Fruit fly (Drosophila melanogaster): Measurements from ENCODE around the gene kipf.

Gene kipf

DNA sequence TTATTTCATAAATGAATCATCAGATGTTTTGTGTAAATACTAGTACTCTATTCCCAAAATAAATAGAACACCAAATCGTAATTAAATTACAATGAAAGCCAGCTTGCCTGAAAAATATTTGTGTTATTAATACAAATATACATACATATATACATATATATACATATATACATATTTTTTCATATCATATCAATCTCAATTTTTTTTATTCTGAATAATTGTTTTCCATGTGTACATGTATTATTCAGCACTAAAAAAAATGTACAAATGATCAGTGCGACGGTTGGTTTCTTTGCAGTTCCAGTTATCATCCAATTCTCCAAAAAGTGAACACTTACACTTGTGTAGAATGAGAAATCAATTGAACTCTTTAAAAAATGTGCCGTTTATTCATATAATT, at the start of gene kipf:
Gene kipf (plus strand): TSS at position 301 of the 400 bp plus-strand sequence.
- TF ChIP-seq psq (optimal IDR thresholded peaks at IDR 0.05) (no peak), usp (GFP tag; optimal IDR thresholded peaks at IDR 0.05) (no peak), CG8478 (optimal IDR thresholded peaks at IDR 0.05) (no peak), EcR (GFP tag; optimal IDR thresholded peaks at IDR 0.05) (no peak), pan (optimal IDR thresholded peaks at IDR 0.05) (no peak), Dll (optimal IDR thresholded peaks at IDR 0.05) (no peak)

DNA sequence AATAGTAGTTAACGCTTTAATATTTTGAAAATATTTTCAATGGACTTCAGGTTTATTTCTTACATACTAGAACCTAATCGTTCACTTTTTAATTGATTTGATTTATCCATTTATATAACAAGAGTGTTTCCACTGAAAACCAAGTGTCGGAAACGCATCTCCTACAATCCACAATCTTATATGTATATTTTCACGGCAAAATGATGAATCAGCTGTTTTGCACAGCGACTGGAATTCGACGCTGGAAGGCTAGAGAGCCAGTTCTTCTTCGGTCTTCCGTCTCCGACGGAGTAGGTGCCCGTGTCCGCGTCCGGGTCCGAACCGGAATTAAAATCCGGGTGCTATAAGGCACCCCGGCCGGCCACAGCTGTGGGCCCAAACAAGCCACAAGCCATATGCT, 29.2 kb upstream of the kipf start:
- TF ChIP-seq usp (GFP tag; optimal IDR thresholded peaks at IDR 0.05): no peak
- TF ChIP-seq psq (optimal IDR thresholded peaks at IDR 0.05): no peak
- TF ChIP-seq pan (optimal IDR thresholded peaks at IDR 0.05): no peak
- no peak for TF ChIP-seq EcR (GFP tag; optimal IDR thresholded peaks at IDR 0.05)
- TF ChIP-seq Dll (optimal IDR thresholded peaks at IDR 0.05): no peak
- TF ChIP-seq CG8478 (optimal IDR thresholded peaks at IDR 0.05): no peak

DNA sequence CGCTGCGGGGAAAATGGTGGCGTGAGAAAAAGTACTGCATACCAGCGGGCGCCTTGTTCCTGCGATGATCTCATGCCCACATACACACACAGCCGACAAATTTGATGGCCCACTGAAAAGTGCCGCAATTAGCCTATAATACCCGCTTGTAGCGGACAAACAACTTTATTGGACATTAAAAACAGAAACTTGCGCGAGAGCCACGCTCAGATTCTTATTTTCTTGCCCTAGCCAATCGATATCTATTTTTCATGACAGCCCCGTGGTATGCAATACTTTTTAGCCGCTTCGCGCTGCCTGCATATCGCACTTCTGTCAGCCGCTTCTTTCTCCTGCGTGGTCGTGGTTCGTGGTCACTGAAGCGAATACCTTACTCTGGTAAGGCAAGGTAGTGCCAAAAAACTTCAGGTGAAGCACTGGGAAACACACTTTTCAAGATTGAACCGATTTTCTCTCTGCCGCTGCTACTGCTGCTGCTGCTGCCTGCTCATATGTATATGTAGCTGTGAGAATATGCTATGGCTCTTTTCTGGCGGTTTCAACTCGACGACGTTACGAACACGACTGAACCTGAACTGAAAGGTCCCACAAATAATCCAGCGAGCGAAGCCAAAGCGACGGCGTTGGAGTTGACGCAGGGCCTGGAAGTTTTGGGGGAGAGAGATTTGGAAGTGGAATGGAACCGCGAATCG, 27.3 kb upstream of the kipf start, which contains the start of gene CG17816:
Gene CG17816 (minus strand): TSS at position 567 of the 692 bp plus-strand sequence.
- TF ChIP-seq usp (GFP tag; optimal IDR thresholded peaks at IDR 0.05): no peak
- peak; percentile 26 for TF ChIP-seq Dll (optimal IDR thresholded peaks at IDR 0.05)

DNA sequence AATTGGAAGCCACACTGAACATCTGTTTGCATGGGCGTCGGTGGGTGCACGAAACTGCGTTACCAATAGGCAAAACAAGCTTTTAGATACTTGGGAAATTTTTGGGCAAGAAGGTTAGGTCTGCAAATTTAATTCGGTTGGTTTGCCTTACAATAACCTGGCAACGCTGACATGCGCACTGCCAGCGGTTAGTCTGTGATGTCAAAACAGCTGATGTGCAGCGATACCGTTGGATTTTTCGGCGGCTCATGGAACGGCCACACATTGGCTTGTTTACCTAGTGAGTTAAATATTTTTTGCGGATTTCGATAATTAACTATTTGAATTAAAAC, 26.8 kb upstream of the kipf start, which contains the start of gene ArgRS-m:
Gene ArgRS-m (plus strand): TSS at position 187 of the 332 bp plus-strand sequence.
- TF ChIP-seq pan (optimal IDR thresholded peaks at IDR 0.05) (no peak), usp (GFP tag; optimal IDR thresholded peaks at IDR 0.05) (no peak)

DNA sequence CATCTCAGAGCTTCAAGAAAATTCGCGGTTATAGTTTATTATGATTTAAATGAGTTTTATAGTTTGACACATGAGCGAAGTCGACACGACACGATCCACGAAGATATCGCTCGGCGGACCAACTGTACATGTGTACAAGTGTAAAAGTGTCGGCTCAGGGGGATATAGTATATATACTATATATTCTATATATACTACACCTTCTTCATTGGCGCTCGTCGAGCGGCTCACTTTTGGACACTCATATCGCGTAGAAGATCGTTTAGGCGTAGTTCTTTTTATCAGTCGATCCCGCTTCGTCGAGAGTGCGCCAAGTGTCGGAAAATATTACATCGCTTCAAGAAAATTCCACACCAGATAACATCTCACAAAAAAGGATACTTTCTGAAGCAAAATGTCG, 22.6 kb upstream of the kipf start, which contains the start of gene wtrw:
Gene wtrw (plus strand): TSS at position 301 of the 400 bp plus-strand sequence.
- TF ChIP-seq CG8478 (optimal IDR thresholded peaks at IDR 0.05): no peak
- no peak for TF ChIP-seq pan (optimal IDR thresholded peaks at IDR 0.05)
- TF ChIP-seq psq (optimal IDR thresholded peaks at IDR 0.05): no peak
- TF ChIP-seq usp (GFP tag; optimal IDR thresholded peaks at IDR 0.05): no peak
- TF ChIP-seq Dll (optimal IDR thresholded peaks at IDR 0.05): no peak
- no peak for TF ChIP-seq EcR (GFP tag; optimal IDR thresholded peaks at IDR 0.05)

DNA sequence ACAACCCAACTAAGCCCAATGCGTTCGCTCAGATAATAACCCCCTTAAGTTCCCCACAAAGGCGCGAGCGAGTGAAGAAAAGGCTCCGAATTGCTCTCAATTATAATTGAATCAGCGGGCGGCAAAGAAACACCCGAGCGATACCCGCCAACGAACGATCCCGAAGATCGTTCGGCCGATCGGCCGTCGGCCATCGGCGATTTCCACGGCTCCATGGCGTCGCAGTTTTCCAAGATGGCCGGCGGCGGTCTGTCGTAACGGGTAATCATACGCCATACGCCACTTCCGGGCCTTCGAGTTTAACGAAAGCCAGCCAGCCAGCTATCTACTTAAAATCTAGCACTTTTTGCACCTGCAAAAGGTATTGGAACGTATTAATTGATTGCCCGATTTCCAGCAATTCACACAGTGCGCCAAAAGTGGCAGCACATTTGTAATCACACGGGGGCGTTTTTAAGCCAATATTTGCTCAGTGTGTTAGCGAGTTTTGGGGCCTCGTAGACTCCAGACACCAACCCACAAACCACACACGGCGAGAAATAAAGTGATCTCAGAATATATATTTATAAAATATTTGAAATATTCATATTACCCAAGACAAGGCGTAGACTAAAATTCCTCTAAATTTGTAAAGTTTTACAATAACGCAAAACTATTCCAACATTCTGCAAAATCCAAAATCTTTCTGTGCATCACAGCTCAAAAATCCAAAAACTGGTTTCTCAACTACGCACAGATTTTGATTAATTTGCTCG, 21.2 kb upstream of the kipf start:
- no peak for TF ChIP-seq EcR (GFP tag; optimal IDR thresholded peaks at IDR 0.05)
- no peak for TF ChIP-seq psq (optimal IDR thresholded peaks at IDR 0.05)
- no peak for TF ChIP-seq Dll (optimal IDR thresholded peaks at IDR 0.05)
- no peak for TF ChIP-seq usp (GFP tag; optimal IDR thresholded peaks at IDR 0.05)
- no peak for TF ChIP-seq CG8478 (optimal IDR thresholded peaks at IDR 0.05)
- no peak for TF ChIP-seq pan (optimal IDR thresholded peaks at IDR 0.05)

DNA sequence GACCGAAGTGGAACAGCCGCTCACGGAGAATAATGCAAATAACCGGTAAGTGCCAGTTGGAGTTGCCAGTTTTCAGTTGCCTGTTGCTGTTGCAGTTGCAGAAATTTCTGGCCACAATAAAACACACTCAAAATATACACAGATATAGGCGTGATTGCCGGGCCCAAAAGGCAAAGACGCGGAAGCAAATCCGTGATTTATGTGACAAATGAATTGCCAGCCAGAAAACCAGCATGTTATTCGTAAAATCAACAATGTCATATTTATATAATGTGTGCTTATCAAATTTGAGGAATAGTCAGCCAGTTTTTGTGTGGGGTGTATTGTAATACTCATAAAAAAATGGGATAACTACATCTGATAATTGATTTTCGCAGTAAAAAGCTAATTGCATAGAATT, 19.1 kb upstream of the kipf start:
- no peak for TF ChIP-seq usp (GFP tag; optimal IDR thresholded peaks at IDR 0.05)
- no peak for TF ChIP-seq pan (optimal IDR thresholded peaks at IDR 0.05)
- TF ChIP-seq psq (optimal IDR thresholded peaks at IDR 0.05): no peak

DNA sequence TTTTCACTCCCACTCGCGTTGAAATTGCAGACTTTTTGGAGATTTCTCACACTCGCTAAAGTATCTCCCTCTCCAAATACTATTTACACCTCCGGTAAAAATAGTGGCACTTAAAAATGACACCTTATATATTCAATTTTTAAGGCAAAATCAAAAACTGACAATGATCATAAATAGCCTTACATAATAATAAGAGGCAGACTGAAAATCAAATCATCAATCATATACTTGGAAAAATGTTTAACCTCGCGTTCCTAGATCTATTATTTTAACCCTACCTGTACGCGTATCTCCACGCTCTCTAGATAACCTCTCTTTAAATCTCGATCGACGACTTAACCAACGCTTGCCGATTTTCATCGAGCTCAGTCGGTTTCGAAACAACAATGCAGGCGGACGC, 18.2 kb upstream of the kipf start:
- TF ChIP-seq Dll (optimal IDR thresholded peaks at IDR 0.05): no peak
- no peak for TF ChIP-seq CG8478 (optimal IDR thresholded peaks at IDR 0.05)
- TF ChIP-seq pan (optimal IDR thresholded peaks at IDR 0.05): no peak
- no peak for TF ChIP-seq usp (GFP tag; optimal IDR thresholded peaks at IDR 0.05)
- no peak for TF ChIP-seq EcR (GFP tag; optimal IDR thresholded peaks at IDR 0.05)
- TF ChIP-seq psq (optimal IDR thresholded peaks at IDR 0.05): no peak

DNA sequence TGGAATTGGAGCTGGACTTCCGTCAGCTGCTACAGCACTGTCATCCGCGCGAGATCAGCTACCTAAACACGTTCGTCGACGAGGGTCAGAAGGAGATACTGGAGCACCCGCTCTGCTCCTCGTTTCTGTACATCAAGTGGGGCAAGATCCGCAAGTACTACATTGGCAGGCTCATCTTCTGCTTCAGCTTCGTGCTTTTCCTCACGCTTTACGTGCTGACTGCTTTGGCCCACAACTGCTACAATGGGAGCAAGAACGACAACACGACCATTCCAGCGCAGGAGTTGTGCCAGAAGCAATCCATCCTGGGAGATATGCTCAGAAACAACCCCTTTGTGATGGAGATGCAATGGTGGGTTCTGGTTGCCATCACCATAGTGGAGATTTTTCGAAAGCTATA, 14.4 kb upstream of the kipf start:
- TF ChIP-seq psq (optimal IDR thresholded peaks at IDR 0.05): no peak
- no peak for TF ChIP-seq Dll (optimal IDR thresholded peaks at IDR 0.05)
- no peak for TF ChIP-seq EcR (GFP tag; optimal IDR thresholded peaks at IDR 0.05)
- TF ChIP-seq pan (optimal IDR thresholded peaks at IDR 0.05): no peak
- TF ChIP-seq CG8478 (optimal IDR thresholded peaks at IDR 0.05): no peak
- no peak for TF ChIP-seq usp (GFP tag; optimal IDR thresholded peaks at IDR 0.05)

DNA sequence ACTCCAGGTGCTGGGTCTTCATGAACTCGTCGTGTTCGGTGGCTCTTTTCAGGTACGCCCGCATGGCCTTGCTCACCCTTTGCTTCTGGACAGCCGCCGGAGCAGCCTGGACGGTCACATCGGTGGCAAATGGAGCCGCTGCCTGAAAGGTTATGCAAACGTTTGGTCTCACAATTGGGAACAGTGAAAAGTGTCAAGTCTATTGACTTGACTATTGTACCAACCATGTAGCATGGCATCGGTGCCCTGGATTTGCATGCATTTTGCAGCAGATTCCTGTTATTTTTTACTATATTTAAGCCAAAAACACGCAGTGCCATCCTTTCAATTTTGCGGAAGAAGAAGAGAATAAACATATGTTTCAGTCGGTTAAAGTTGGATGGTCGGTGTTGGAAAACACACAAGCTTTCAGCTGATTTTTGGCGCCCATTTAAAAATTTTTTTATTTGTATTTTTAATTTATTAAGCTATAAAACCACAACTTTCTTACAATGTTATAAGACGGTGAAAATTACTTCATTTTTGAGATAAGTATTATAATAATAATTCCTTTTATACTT, 11.3 kb upstream of the kipf start, which contains the start of gene mRpS9:
Gene mRpS9 (minus strand): TSS at position 355 of the 560 bp plus-strand sequence.
- TF ChIP-seq usp (GFP tag; optimal IDR thresholded peaks at IDR 0.05) (no peak), EcR (GFP tag; optimal IDR thresholded peaks at IDR 0.05) (no peak), CG8478 (optimal IDR thresholded peaks at IDR 0.05) (no peak), psq (optimal IDR thresholded peaks at IDR 0.05) (no peak), pan (optimal IDR thresholded peaks at IDR 0.05) (no peak), Dll (optimal IDR thresholded peaks at IDR 0.05) (no peak)

DNA sequence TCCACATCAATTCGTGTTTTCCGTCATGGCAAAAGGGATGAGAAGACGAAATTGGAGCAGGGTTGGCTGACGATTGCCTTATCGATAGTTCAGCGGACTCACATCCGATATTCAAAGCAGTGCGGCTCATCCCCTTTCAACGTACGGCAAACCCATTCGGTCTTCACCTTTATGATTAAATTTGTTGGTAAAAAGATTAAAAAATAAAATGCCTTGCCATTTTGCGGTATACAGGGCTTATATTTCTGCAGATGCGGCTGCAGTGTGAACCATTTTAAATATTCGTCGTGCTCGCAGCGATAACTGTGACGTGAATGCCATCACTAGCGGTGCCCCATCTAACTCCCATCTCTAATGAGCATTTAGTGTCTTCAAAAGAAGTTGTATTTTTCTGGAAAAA, 6.3 kb upstream of the kipf start, which contains the start of the genes Taf7 and EMC1:
Gene Taf7 (plus strand): TSS at position 23 of the 400 bp plus-strand sequence.
Gene EMC1 (minus strand): TSS at position 53 of the 400 bp plus-strand sequence.
- TF ChIP-seq pan (optimal IDR thresholded peaks at IDR 0.05) (no peak), Dll (optimal IDR thresholded peaks at IDR 0.05) (no peak), usp (GFP tag; optimal IDR thresholded peaks at IDR 0.05) (no peak), CG8478 (optimal IDR thresholded peaks at IDR 0.05) (no peak), EcR (GFP tag; optimal IDR thresholded peaks at IDR 0.05) (no peak), psq (optimal IDR thresholded peaks at IDR 0.05) (no peak)

DNA sequence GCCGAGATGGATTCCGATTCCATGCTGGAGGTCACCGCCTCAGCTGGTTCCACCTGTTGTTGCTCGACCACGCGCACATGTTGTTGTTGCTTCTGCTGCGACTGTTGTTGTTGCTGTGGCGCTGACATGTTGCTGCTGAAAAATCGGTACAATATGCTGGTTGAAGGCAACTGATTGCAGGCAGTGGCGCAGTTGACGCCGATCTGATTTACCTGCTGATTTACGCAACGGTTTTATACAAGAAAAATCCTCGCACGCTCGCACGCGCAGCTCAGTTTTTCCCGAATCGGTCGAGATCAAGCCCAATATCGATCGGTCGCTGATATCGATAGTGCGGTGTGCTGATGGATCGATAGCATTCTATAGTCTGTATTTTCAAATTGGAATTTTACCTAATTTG, 2.2 kb upstream of the kipf start, which contains the start of gene Prat:
Gene Prat (minus strand): TSS at position 298 of the 400 bp plus-strand sequence.
- TF ChIP-seq usp (GFP tag; optimal IDR thresholded peaks at IDR 0.05) (no peak), Dll (optimal IDR thresholded peaks at IDR 0.05) (no peak), EcR (GFP tag; optimal IDR thresholded peaks at IDR 0.05) (no peak), pan (optimal IDR thresholded peaks at IDR 0.05) (no peak)
